Worm (Caenorhabditis elegans) whole organism, L1 larva: ENCODE data around the gene srh-177.

ENCODE experiments used
- C16A3.4 ChIP-seq: fragments of 150-350 bp; optimal IDR thresholded peaks from 2 replicates; lab custom pipeline; 2014; ENCODE audit warnings: missing biosample characterization, missing genetic modification characterization
- F16B12.6 ChIP-seq: fragments of 150-350 bp; optimal IDR thresholded peaks from 2 replicates; lab custom pipeline; 2014; ENCODE audit warnings: missing biosample characterization, missing genetic modification characterization
- Y116A8C.19 ChIP-seq: sonication (generic microtip); optimal IDR thresholded peaks from 2 replicates; lab custom pipeline; 2016; ENCODE audit warnings: missing compliant biosample characterization, missing genetic modification characterization, borderline replicate concordance
- aly-2 ChIP-seq: fragments of 150-350 bp; optimal IDR thresholded peaks from 2 replicates; lab custom pipeline; 2014; ENCODE audit warnings: missing biosample characterization, missing genetic modification characterization
- ama-1 ChIP-seq: fragments of 150-350 bp; optimal IDR thresholded peaks from 2 replicates; lab custom pipeline; 2014
- blmp-1 ChIP-seq: fragments of 150-350 bp; optimal IDR thresholded peaks from 2 replicates; lab custom pipeline; 2014; ENCODE audit warnings: missing biosample characterization, missing genetic modification characterization
- ceh-63 ChIP-seq: fragments of 200-800 bp; sonication (Bioruptor generic); optimal IDR thresholded peaks from 2 replicates; lab custom pipeline; 2018; ENCODE audit warnings: mild to moderate bottlenecking, missing genetic modification characterization, missing compliant biosample characterization
- ceh-8 ChIP-seq: fragments of 200-800 bp; sonication (Bioruptor generic); optimal IDR thresholded peaks from 2 replicates; lab custom pipeline; 2018; ENCODE audit warnings: mild to moderate bottlenecking, missing genetic modification characterization, moderate library complexity, missing compliant biosample characterization
- ceh-82 ChIP-seq, 3 experiments: fragments of 150-350 bp in 1 of 3; sonication (generic microtip) in 2 of 3; optimal IDR thresholded peaks; 2 replicates each; lab custom pipeline; 2014 to 2017; ENCODE audit warnings: missing biosample characterization in 3 of 3, missing genetic modification characterization in 3 of 3
- ceh-88 ChIP-seq: fragments of 200-800 bp; sonication (Bioruptor generic); IDR thresholded peaks from 2 replicates; pipeline ENCODE4 v1.3.6; 2022; ENCODE audit warnings: missing genetic modification characterization, missing compliant biosample characterization
- dpl-1 ChIP-seq, 3 experiments: fragments of 150-350 bp in 2 of 3; sonication (generic microtip) in 1 of 3; optimal IDR thresholded peaks; 2 replicates each; lab custom pipeline; 2014 to 2017; ENCODE audit warnings: missing biosample characterization in 3 of 3, missing genetic modification characterization in 3 of 3, missing genetic modification reagents in 3 of 3
- efl-1 ChIP-seq, 4 experiments: fragments of 150-350 bp; optimal IDR thresholded peaks in 3 of 4; peaks in 1 of 4; 1 replicate in 1 of 4; 2 replicates in 3 of 4; lab custom pipeline; 2014; ENCODE audit warnings: missing biosample characterization in 2 of 4, missing genetic modification characterization in 2 of 4, missing genetic modification reagents in 2 of 4
- efl-3 ChIP-seq: fragments of 200-800 bp; sonication (Bioruptor generic); optimal IDR thresholded peaks from 2 replicates; lab custom pipeline; 2018; ENCODE audit warnings: mild to moderate bottlenecking, missing genetic modification characterization, missing compliant biosample characterization
- elt-3 ChIP-seq, 6 experiments: fragments of 150-350 bp in 1 of 6; sonication (generic microtip); optimal IDR thresholded peaks; 2 replicates each; lab custom pipeline; 2017 to 2018; ENCODE audit warnings: missing biosample characterization in 6 of 6, missing genetic modification characterization in 6 of 6, inconsistent platforms in 1 of 6
- grh-1 ChIP-seq: fragments of 200-800 bp; sonication (Bioruptor generic); IDR thresholded peaks from 2 replicates; pipeline ENCODE4 v1.3.6; 2022; ENCODE audit warnings: missing genetic modification reagents, missing genetic modification characterization, missing compliant biosample characterization
- hlh-17 ChIP-seq: fragments of 200-800 bp; sonication (Bioruptor generic); optimal IDR thresholded peaks from 2 replicates; lab custom pipeline; 2018; ENCODE audit warnings: missing genetic modification characterization, mild to moderate bottlenecking, missing compliant biosample characterization, moderate library complexity, borderline replicate concordance
- lin-13 ChIP-seq: fragments of 150-350 bp; optimal IDR thresholded peaks from 2 replicates; lab custom pipeline; 2014; ENCODE audit warnings: missing biosample characterization, missing genetic modification reagents, missing genetic modification characterization
- lin-14 ChIP-seq: fragments of 200-800 bp; sonication (Bioruptor generic); optimal IDR thresholded peaks from 2 replicates; lab custom pipeline; 2018; ENCODE audit warnings: mild to moderate bottlenecking, missing genetic modification characterization, moderate library complexity, missing compliant biosample characterization
- lin-35 ChIP-seq, 2 experiments: fragments of 150-350 bp; optimal IDR thresholded peaks; 2 replicates each; lab custom pipeline; 2014; ENCODE audit warnings: missing biosample characterization in 2 of 2, missing genetic modification characterization in 2 of 2, missing genetic modification reagents in 2 of 2
- lin-39 ChIP-seq: fragments of 150-350 bp; optimal IDR thresholded peaks from 2 replicates; lab custom pipeline; 2014; ENCODE audit warnings: missing biosample characterization, missing genetic modification reagents, missing genetic modification characterization
- lsy-2 ChIP-seq, 2 experiments: fragments of 150-350 bp; optimal IDR thresholded peaks; 2 replicates each; lab custom pipeline; 2014; ENCODE audit warnings: missing biosample characterization in 2 of 2, missing genetic modification characterization in 2 of 2
- mab-9 ChIP-seq: fragments of 200-800 bp; sonication (Bioruptor generic); IDR thresholded peaks from 2 replicates; pipeline ENCODE4 v1.3.6; 2022; ENCODE audit warnings: missing genetic modification reagents, missing genetic modification characterization, missing compliant biosample characterization
- mep-1 ChIP-seq: fragments of 150-350 bp; optimal IDR thresholded peaks from 2 replicates; lab custom pipeline; 2014; ENCODE audit warnings: missing biosample characterization, missing genetic modification characterization
- nhr-12 ChIP-seq: sonication (generic microtip); optimal IDR thresholded peaks from 2 replicates; lab custom pipeline; 2017; ENCODE audit warnings: missing biosample characterization, missing genetic modification characterization
- nhr-20 ChIP-seq: sonication (generic microtip); optimal IDR thresholded peaks from 2 replicates; lab custom pipeline; 2016; ENCODE audit warnings: mild to moderate bottlenecking, missing genetic modification characterization, missing compliant biosample characterization
- nhr-237 ChIP-seq: fragments of 150-350 bp; optimal IDR thresholded peaks from 2 replicates; lab custom pipeline; 2014; ENCODE audit warnings: missing biosample characterization, missing genetic modification characterization
- nhr-28 ChIP-seq: fragments of 150-350 bp; optimal IDR thresholded peaks from 2 replicates; lab custom pipeline; 2014; ENCODE audit warnings: missing biosample characterization, missing genetic modification characterization
- nhr-71 ChIP-seq: sonication (generic microtip); optimal IDR thresholded peaks from 2 replicates; lab custom pipeline; 2016; ENCODE audit warnings: mild to moderate bottlenecking, missing genetic modification characterization, moderate library complexity, missing compliant biosample characterization
- nhr-85 ChIP-seq: sonication (generic microtip); peaks from one replicate; lab custom pipeline; 2016; ENCODE audit warnings: missing genetic modification characterization, inconsistent platforms, missing compliant biosample characterization
- snu-23 ChIP-seq: sonication (generic microtip); optimal IDR thresholded peaks from 2 replicates; lab custom pipeline; 2016; ENCODE audit warnings: missing genetic modification characterization, missing compliant biosample characterization
- sptf-1 ChIP-seq: fragments of 150-350 bp; optimal IDR thresholded peaks from 2 replicates; lab custom pipeline; 2014; ENCODE audit warnings: missing biosample characterization, missing genetic modification characterization
- swsn-7 ChIP-seq: sonication (generic microtip); optimal IDR thresholded peaks from 2 replicates; lab custom pipeline; 2016; ENCODE audit warnings: missing genetic modification characterization, missing compliant biosample characterization
- tbx-2 ChIP-seq: sonication (generic microtip); optimal IDR thresholded peaks from 2 replicates; lab custom pipeline; 2016; ENCODE audit warnings: missing genetic modification characterization, missing compliant biosample characterization
- unc-30 ChIP-seq: sonication (generic microtip); optimal IDR thresholded peaks from 2 replicates; lab custom pipeline; 2017; ENCODE audit warnings: missing biosample characterization, missing genetic modification characterization
- unc-62 ChIP-seq: fragments of 150-350 bp; optimal IDR thresholded peaks from 2 replicates; lab custom pipeline; 2014; ENCODE audit warnings: missing biosample characterization, missing genetic modification reagents, missing genetic modification characterization
- vab-15 ChIP-seq: sonication (generic microtip); optimal IDR thresholded peaks from 2 replicates; lab custom pipeline; 2017; ENCODE audit warnings: missing genotype, mild to moderate bottlenecking, missing genetic modification characterization, missing compliant biosample characterization
- xbp-1 ChIP-seq: sonication (generic microtip); optimal IDR thresholded peaks from 2 replicates; lab custom pipeline; 2016; ENCODE audit warnings: missing genetic modification characterization, missing compliant biosample characterization
- zag-1 ChIP-seq: fragments of 150-350 bp; optimal IDR thresholded peaks from 2 replicates; lab custom pipeline; 2014; ENCODE audit warnings: missing biosample characterization, missing genetic modification characterization
- zip-4 ChIP-seq: fragments of 200-800 bp; sonication (Bioruptor generic); optimal IDR thresholded peaks from 2 replicates; lab custom pipeline; 2018; ENCODE audit warnings: mild to moderate bottlenecking, missing genetic modification characterization, moderate library complexity, missing compliant biosample characterization

srh-177 gene

DNA sequence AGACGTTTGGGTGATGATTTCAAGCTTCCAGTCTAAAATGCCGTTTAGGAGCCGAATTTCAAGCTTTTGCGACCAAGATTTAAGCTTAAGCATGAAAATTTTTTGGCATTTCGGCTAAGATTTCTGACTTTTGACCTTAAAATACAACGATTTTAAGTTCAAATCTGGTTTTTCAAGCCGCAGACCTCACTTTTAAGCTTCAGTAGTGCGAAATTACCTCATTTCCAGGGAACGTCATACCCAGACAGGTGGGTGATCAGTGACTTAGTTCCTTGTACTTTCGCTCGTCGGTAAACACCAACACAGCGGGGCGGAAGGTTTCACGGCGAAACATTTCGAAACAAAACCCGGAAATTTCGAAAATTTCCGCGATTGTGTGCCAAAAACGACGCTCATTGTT, 47.3 kb upstream of the srh-177 start:
- TF ChIP-seq tbx-2 (tag; lab: Kevin White, UChicago), result no peak
- peak; percentile 52 for TF ChIP-seq nhr-85
- no peak for TF ChIP-seq nhr-28 (tag; lab: Kevin White, UChicago)
- TF ChIP-seq lin-39 (tag; lab: Kevin White, UChicago), result no peak
- no peak for TF ChIP-seq xbp-1 (tag; lab: Kevin White, UChicago)
- TF ChIP-seq blmp-1, result peak; percentile 37
- no peak for TF ChIP-seq zag-1 (tag; lab: Kevin White, UChicago)

DNA sequence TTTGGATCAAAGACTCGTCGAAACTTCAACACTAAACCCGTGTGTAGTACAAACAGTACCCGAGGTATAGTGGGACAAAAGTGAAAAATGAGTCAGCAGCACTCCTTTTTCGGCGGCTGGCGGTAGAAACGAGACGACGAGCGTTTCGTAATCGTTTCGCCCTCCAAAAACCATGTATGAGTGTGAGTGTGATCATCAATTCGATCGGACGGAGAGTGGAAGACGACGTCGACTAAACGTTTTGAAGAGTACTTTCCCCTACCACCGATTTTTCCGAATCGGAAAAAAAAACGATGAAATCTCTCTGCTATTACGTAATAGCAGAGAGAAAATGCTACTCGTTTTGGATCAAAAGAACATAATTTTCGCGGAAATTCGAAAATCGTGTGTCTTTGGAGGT, 46.4 kb upstream of the srh-177 start:
- peak; percentile 14 for TF ChIP-seq nhr-20 (tag; lab: Kevin White, UChicago)
- no peak for TF ChIP-seq nhr-12 (tag; lab: Kevin White, UChicago)
- TF ChIP-seq lsy-2 (tag; optimal IDR thresholded peaks at IDR 0.05; lab: Kevin White, UChicago), result no peak
- TF ChIP-seq lin-35 (GFP tag; optimal IDR thresholded peaks at IDR 0.05; lab: Kevin White, UChicago), result peak in 1 of 2 experiments; percentile 47
- TF ChIP-seq lin-13 (GFP tag; lab: Kevin White, UChicago), result no peak
- no peak for TF ChIP-seq vab-15 (tag; lab: Kevin White, UChicago)
- TF ChIP-seq efl-1 (optimal IDR thresholded peaks at IDR 0.05; lab: Kevin White, UChicago), result no peak
- no peak for TF ChIP-seq efl-1 (GFP tag; optimal IDR thresholded peaks at IDR 0.05 in 1 of 2; lab: Kevin White, UChicago)
- TF ChIP-seq C16A3.4 (tag; lab: Kevin White, UChicago), result no peak
- TF ChIP-seq xbp-1 (tag; lab: Kevin White, UChicago), result peak; percentile 47
- TF ChIP-seq unc-62 (GFP tag; lab: Kevin White, UChicago), result no peak
- TF ChIP-seq nhr-71 (tag; lab: Kevin White, UChicago), result peak; percentile 18
- no peak for TF ChIP-seq F16B12.6 (tag; lab: Kevin White, UChicago)
- TF ChIP-seq hlh-17 (GFP tag; lab: Kevin White, UChicago), result no peak
- TF ChIP-seq nhr-85, result peak; percentile 88
- TF ChIP-seq grh-1 (GFP tag; lab: Robert Waterston, UW), result no peak
- peak; percentile 40 for TF ChIP-seq mep-1 (tag; lab: Kevin White, UChicago)
- TF ChIP-seq nhr-237 (tag; lab: Kevin White, UChicago), result no peak
- no peak for TF ChIP-seq nhr-28 (tag; lab: Kevin White, UChicago)
- TF ChIP-seq ceh-8 (GFP tag; lab: Kevin White, UChicago), result no peak
- no peak for TF ChIP-seq mab-9 (GFP tag; lab: Robert Waterston, UW)
- TF ChIP-seq unc-30 (tag; lab: Kevin White, UChicago), result no peak
- peak in 2 of 3 experiments; percentile 0 to 1 for TF ChIP-seq dpl-1 (GFP tag; optimal IDR thresholded peaks at IDR 0.05; lab: Kevin White, UChicago)
- no peak for TF ChIP-seq ceh-63 (GFP tag; lab: Kevin White, UChicago)
- no peak for TF ChIP-seq aly-2 (tag; lab: Kevin White, UChicago)
- TF ChIP-seq elt-3 (tag; optimal IDR thresholded peaks at IDR 0.05; lab: Kevin White, UChicago), result peak in 1 of 6 experiments; percentile 35
- TF ChIP-seq ceh-88 (GFP tag; lab: Robert Waterston, UW), result no peak
- TF ChIP-seq snu-23 (GFP tag; lab: Kevin White, UChicago), result peak; percentile 54
- TF ChIP-seq blmp-1, result peak; percentile 96
- TF ChIP-seq lin-14 (GFP tag; lab: Kevin White, UChicago), result peak; percentile 77
- no peak for TF ChIP-seq zip-4 (GFP tag; lab: Kevin White, UChicago)
- no peak for TF ChIP-seq lin-39 (tag; lab: Kevin White, UChicago)
- peak in 1 of 3 experiments; percentile 10 for TF ChIP-seq ceh-82 (tag; optimal IDR thresholded peaks at IDR 0.05; lab: Kevin White, UChicago)
- no peak for TF ChIP-seq Y116A8C.19 (tag; lab: Kevin White, UChicago)
- no peak for TF ChIP-seq sptf-1 (tag; lab: Kevin White, UChicago)
- no peak for TF ChIP-seq swsn-7 (tag; lab: Kevin White, UChicago)
- no peak for TF ChIP-seq ama-1
- no peak for TF ChIP-seq efl-3 (GFP tag; lab: Kevin White, UChicago)
